Fruit fly (Drosophila melanogaster): ENCODE data around the gene omd.

The omd gene

DNA sequence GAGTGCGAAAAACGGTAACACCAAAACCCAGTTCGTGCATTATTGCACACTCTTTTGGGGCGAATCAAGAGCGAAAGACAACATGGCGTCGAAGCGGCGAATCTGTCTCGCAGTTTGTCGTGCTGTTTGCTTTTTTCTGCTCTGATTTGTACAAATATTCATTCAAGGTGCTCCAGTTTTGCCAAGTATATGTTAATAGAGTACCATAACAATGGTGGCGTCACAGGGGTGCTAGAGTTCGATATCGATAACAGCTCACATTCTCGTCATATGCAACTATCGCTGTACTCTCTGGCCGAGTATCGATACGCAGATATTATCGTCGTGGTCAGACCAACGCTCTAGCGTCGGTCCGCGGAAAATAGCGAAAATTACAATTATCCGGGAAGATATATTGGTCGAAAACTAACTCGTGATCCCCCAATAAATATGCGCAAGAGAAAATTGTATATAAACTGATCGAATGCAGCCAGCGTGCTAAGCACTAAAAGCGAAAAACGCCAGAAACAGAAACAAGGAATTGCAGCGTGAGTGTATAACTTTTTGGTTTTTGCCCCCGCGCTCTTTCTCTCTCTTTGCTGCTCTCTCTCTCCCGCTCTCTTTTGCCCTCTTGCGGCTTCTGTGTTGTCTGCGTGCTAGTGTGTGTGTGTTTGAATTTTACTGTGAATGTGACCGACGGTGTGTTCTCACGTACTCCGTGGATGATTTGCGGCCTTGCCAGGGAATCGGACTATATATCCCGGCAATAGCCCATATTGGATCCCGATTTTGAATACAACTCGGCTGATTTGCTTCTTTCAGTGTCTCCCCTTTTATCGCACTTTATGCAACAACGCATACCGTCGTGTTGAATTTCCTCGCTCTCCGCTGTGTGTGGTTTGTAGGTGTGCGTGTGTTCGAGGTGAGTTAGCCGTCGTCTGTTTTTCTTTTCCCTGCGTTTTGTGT lies 3.1 kb downstream of the omd start, which contains the start of gene flfl (continued):
- peak; percentile 40 for TF ChIP-seq CG13894 (tag; optimal IDR thresholded peaks at IDR 0.05)
- TF ChIP-seq Atf3 (GFP tag; optimal IDR thresholded peaks at IDR 0.05) = peak; percentile 31
- no peak for TF ChIP-seq pita (GFP tag; optimal IDR thresholded peaks at IDR 0.05)
- peak; percentile 24 for TF ChIP-seq maf-S (GFP tag; optimal IDR thresholded peaks at IDR 0.05)
- TF ChIP-seq kah (GFP tag; optimal IDR thresholded peaks at IDR 0.05) = peak; percentile 12
- TF ChIP-seq hkb (optimal IDR thresholded peaks at IDR 0.05) = no peak
- TF ChIP-seq hkb (GFP tag; IDR thresholded peaks at IDR 0.05) = no peak
- peak; percentile 100 for TF ChIP-seq her (GFP tag; optimal IDR thresholded peaks at IDR 0.05)
- TF ChIP-seq fd102C (GFP tag; optimal IDR thresholded peaks at IDR 0.05) = no peak
- peak; percentile 50 for TF ChIP-seq nerfin-1 (tag; optimal IDR thresholded peaks at IDR 0.05)
- peak; percentile 21 for TF ChIP-seq CG18011 (GFP tag; optimal IDR thresholded peaks at IDR 0.05)
- no peak for TF ChIP-seq CG9876 (GFP tag; optimal IDR thresholded peaks at IDR 0.05)
- TF ChIP-seq CG2712 (tag; optimal IDR thresholded peaks at IDR 0.05) = peak; percentile 30
- no peak for TF ChIP-seq exex (tag; optimal IDR thresholded peaks at IDR 0.05)
- no peak for TF ChIP-seq Poxn (GFP tag; IDR thresholded peaks at IDR 0.05)
- TF ChIP-seq lmd (GFP tag; IDR thresholded peaks at IDR 0.05) = no peak
- TF ChIP-seq disco-r (GFP tag; optimal IDR thresholded peaks at IDR 0.05) = no peak
- TF ChIP-seq CG7928 (GFP tag; optimal IDR thresholded peaks at IDR 0.05) = peak; percentile 37
- TF ChIP-seq CG3995 (GFP tag; optimal IDR thresholded peaks at IDR 0.05) = peak; percentile 24

DNA sequence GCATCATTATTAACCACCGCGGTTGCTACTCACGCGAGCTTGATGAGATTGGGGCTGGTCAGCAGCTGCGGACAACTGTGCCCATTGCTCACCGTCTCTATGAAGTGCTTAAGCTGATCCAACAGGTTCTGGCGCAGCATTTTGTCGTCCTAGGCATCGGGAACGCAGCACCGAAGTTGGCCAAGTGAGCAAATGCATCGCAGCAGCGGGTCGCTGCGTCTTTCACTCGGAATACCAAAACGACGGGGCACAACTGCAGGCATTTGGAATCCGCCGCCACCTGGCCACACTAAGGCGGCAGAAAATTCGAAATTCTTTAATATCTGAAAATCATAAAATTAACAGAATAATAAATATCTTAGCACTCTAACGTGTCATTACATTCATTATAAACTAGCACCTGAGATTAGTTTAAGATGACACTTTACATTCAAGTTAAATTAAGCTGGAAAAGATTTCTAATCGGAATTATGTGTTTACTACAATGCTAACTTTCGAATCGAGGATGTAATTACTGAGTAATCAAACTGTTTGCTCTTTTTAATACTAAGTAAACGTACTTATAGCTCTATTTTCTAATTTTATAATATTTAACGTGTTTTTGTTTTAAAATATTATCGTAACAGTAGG lies 3.9 kb downstream of the omd start:
- TF ChIP-seq Dp (GFP tag; optimal IDR thresholded peaks at IDR 0.05) (peak; percentile 89), CG17829 (tag; optimal IDR thresholded peaks at IDR 0.05) (peak; percentile 10), eyg (GFP tag; optimal IDR thresholded peaks at IDR 0.05) (no peak), HmgD (GFP tag; optimal IDR thresholded peaks at IDR 0.05) (peak; percentile 15), NfI (GFP tag; optimal IDR thresholded peaks at IDR 0.05) (no peak), HLHmδ (GFP tag; optimal IDR thresholded peaks at IDR 0.05) (peak; percentile 61), Poxn (GFP tag; IDR thresholded peaks at IDR 0.05) (no peak), gfzf (GFP tag; optimal IDR thresholded peaks at IDR 0.05) (peak; percentile 86), Opbp (GFP tag; IDR thresholded peaks at IDR 0.05; ENCODE audit: partially characterized antibody) (no peak), CHES-1-like (GFP tag; optimal IDR thresholded peaks at IDR 0.05) (no peak), slbo (GFP tag; IDR thresholded peaks at IDR 0.05) (0 out of 2 replicates have a peak, but pooled peaks have one; percentile 14), CG4617 (GFP tag; optimal IDR thresholded peaks at IDR 0.05; ENCODE audit: borderline replicate concordance) (peak; percentile 38), CG9797 (GFP tag; optimal IDR thresholded peaks at IDR 0.05) (peak; percentile 86), Lhr (GFP tag; optimal IDR thresholded peaks at IDR 0.05) (peak; percentile 23), Oaz (GFP tag; IDR thresholded peaks at IDR 0.05) (no peak), ken (GFP tag; IDR thresholded peaks at IDR 0.05) (no peak), tna (GFP tag; IDR thresholded peaks at IDR 0.05; ENCODE audit: partially characterized antibody) (0 out of 2 replicates have a peak, but pooled peaks have one; percentile 31), CG8290 (GFP tag; optimal IDR thresholded peaks at IDR 0.05) (no peak), CG8290 (tag; optimal IDR thresholded peaks at IDR 0.05) (peak in 1 of 2 experiments; percentile 22), vvl (GFP tag; IDR thresholded peaks at IDR 0.05) (0 out of 2 replicates have a peak, but pooled peaks have one; percentile 18), CG1603 (tag; optimal IDR thresholded peaks at IDR 0.05) (peak; percentile 41), Ets65A (GFP tag) (peak; percentile 71), CG33213 (GFP tag; optimal IDR thresholded peaks at IDR 0.05) (peak; percentile 40), pzg (GFP tag; optimal IDR thresholded peaks at IDR 0.05) (peak; percentile 63), Med (GFP tag) (peak; percentile 70), lilli (GFP tag; optimal IDR thresholded peaks at IDR 0.05) (peak; percentile 1), YL-1 (GFP tag; optimal IDR thresholded peaks at IDR 0.05) (peak; percentile 1), Stat92E (GFP tag; optimal IDR thresholded peaks at IDR 0.05) (peak in 1 of 3 experiments; percentile 64), trem (tag; optimal IDR thresholded peaks at IDR 0.05) (peak; percentile 7), maf-S (GFP tag; optimal IDR thresholded peaks at IDR 0.05) (no peak)
